Fruit fly (Drosophila melanogaster) S2 (cell line): ENCODE data around the gene CG2059.

Experiments used
- CG8478 ChIP-seq: fragments of >200 bp; optimal IDR thresholded peaks from 2 replicates; lab custom pipeline; 2018
- CTCF ChIP-seq, 2 experiments: fragments of >200 bp; optimal IDR thresholded peaks; 2 replicates each; lab custom pipeline; 2018

CG2059 gene

dm6 chrX:7293874-7294559, 7.9 kb downstream of the CG2059 start:
- no peak for TF ChIP-seq CG8478 (lab: Kevin White, UChicago)
- TF ChIP-seq CTCF (optimal IDR thresholded peaks at IDR 0.05; lab: Kevin White, UChicago): no peak

dm6 chrX:7295973-7296372, 9.8 kb downstream of the CG2059 start:
- no peak for TF ChIP-seq CG8478 (lab: Kevin White, UChicago)
- no peak for TF ChIP-seq CTCF (optimal IDR thresholded peaks at IDR 0.05; lab: Kevin White, UChicago)

- no peak for TF ChIP-seq CTCF (optimal IDR thresholded peaks at IDR 0.05; lab: Kevin White, UChicago)
Observed at dm6 chrX:7296721-7297227, 10.6 kb downstream of the CG2059 start.

- TF ChIP-seq CTCF (optimal IDR thresholded peaks at IDR 0.05; lab: Kevin White, UChicago) (no peak), CG8478 (lab: Kevin White, UChicago) (no peak)
Observed at dm6 chrX:7298323-7298722, 12.2 kb downstream of the CG2059 start.

dm6 chrX:7299399-7300355, 13.5 kb downstream of the CG2059 start:
- no peak for TF ChIP-seq CTCF (optimal IDR thresholded peaks at IDR 0.05; lab: Kevin White, UChicago)
- no peak for TF ChIP-seq CG8478 (lab: Kevin White, UChicago)

dm6 chrX:7300356-7300721, 14.2 kb downstream of the CG2059 start:
- TF ChIP-seq CTCF (optimal IDR thresholded peaks at IDR 0.05; lab: Kevin White, UChicago) (no peak), CG8478 (lab: Kevin White, UChicago) (no peak)

- TF ChIP-seq CTCF (optimal IDR thresholded peaks at IDR 0.05; lab: Kevin White, UChicago) (no peak), CG8478 (lab: Kevin White, UChicago) (no peak)
Observed at dm6 chrX:7300722-7301350, 14.7 kb downstream of the CG2059 start.

dm6 chrX:7301351-7302328, 15.5 kb downstream of the CG2059 start:
- no peak for TF ChIP-seq CTCF (optimal IDR thresholded peaks at IDR 0.05; lab: Kevin White, UChicago)
- TF ChIP-seq CG8478 (lab: Kevin White, UChicago): no peak

dm6 chrX:7302329-7302728, 16.2 kb downstream of the CG2059 start:
- no peak for TF ChIP-seq CG8478 (lab: Kevin White, UChicago)
- no peak for TF ChIP-seq CTCF (optimal IDR thresholded peaks at IDR 0.05; lab: Kevin White, UChicago)

- TF ChIP-seq CG8478 (lab: Kevin White, UChicago): no peak
- TF ChIP-seq CTCF (optimal IDR thresholded peaks at IDR 0.05; lab: Kevin White, UChicago): no peak
Observed at dm6 chrX:7303848-7304427, 17.8 kb downstream of the CG2059 start.

dm6 chrX:7304798-7305447, 18.8 kb downstream of the CG2059 start:
- TF ChIP-seq CG8478 (lab: Kevin White, UChicago) (no peak), CTCF (optimal IDR thresholded peaks at IDR 0.05; lab: Kevin White, UChicago) (no peak)

dm6 chrX:7305753-7306338, 19.7 kb downstream of the CG2059 start:
- no peak for TF ChIP-seq CTCF (optimal IDR thresholded peaks at IDR 0.05; lab: Kevin White, UChicago)
- TF ChIP-seq CG8478 (lab: Kevin White, UChicago): no peak
